Worm (Caenorhabditis elegans) whole organism, L4 larva: Measurements from ENCODE around the gene F38B2.4.

ENCODE experiments used
- hmg-1.1 ChIP-seq: fragments of 200-800 bp; sonication (Bioruptor generic); IDR thresholded peaks from 2 replicates; pipeline ENCODE4 v1.3.6; 2022; ENCODE audit warnings: missing genetic modification reagents, missing genetic modification characterization, missing compliant biosample characterization
- lir-3 ChIP-seq: sonication (generic microtip); optimal IDR thresholded peaks from 2 replicates; lab custom pipeline; 2016; ENCODE audit warnings: mild to moderate bottlenecking, missing genetic modification characterization, missing compliant biosample characterization
- mep-1 ChIP-seq: fragments of 150-350 bp; sonication (generic microtip); optimal IDR thresholded peaks from 3 replicates; lab custom pipeline; 2014; ENCODE audit warnings: missing biosample characterization, missing genetic modification characterization
- nhr-11 ChIP-seq: fragments of 150-350 bp; optimal IDR thresholded peaks from 2 replicates; lab custom pipeline; 2014; ENCODE audit warnings: missing biosample characterization, missing genetic modification characterization
- nhr-25 ChIP-seq: sonication (generic microtip); optimal IDR thresholded peaks from 2 replicates; lab custom pipeline; 2017; ENCODE audit warnings: missing genetic modification characterization, mild to moderate bottlenecking, missing compliant biosample characterization, antibody characterized with exemption, moderate library complexity, borderline replicate concordance; ENCODE audit not compliant: insufficient read depth
- unc-130 ChIP-seq: sonication (generic microtip); optimal IDR thresholded peaks from 2 replicates; lab custom pipeline; 2016; ENCODE audit warnings: missing genetic modification reagents, missing genetic modification characterization, missing compliant biosample characterization
- zag-1 ChIP-seq: fragments of 150-350 bp; optimal IDR thresholded peaks from 2 replicates; lab custom pipeline; 2014; ENCODE audit warnings: missing biosample characterization, missing genetic modification characterization

- no peak for TF ChIP-seq hmg-1.1 (GFP tag; lab: Robert Waterston, UW)
- no peak for TF ChIP-seq lir-3 (tag; lab: Kevin White, UChicago)
- no peak for TF ChIP-seq mep-1 (tag; lab: Kevin White, UChicago)
- TF ChIP-seq zag-1 (tag; lab: Kevin White, UChicago), result no peak
- no peak for TF ChIP-seq nhr-25
- TF ChIP-seq unc-130 (GFP tag; lab: Kevin White, UChicago), result no peak
- TF ChIP-seq nhr-11 (tag; lab: Kevin White, UChicago), result no peak
These were observed 22.8 kb downstream of the F38B2.4 start for ce11 chrX:11264715-11265114.
